Comparison of ENCODE assay signal across 1 fruit fly cellular context in the genomic region with DNA sequence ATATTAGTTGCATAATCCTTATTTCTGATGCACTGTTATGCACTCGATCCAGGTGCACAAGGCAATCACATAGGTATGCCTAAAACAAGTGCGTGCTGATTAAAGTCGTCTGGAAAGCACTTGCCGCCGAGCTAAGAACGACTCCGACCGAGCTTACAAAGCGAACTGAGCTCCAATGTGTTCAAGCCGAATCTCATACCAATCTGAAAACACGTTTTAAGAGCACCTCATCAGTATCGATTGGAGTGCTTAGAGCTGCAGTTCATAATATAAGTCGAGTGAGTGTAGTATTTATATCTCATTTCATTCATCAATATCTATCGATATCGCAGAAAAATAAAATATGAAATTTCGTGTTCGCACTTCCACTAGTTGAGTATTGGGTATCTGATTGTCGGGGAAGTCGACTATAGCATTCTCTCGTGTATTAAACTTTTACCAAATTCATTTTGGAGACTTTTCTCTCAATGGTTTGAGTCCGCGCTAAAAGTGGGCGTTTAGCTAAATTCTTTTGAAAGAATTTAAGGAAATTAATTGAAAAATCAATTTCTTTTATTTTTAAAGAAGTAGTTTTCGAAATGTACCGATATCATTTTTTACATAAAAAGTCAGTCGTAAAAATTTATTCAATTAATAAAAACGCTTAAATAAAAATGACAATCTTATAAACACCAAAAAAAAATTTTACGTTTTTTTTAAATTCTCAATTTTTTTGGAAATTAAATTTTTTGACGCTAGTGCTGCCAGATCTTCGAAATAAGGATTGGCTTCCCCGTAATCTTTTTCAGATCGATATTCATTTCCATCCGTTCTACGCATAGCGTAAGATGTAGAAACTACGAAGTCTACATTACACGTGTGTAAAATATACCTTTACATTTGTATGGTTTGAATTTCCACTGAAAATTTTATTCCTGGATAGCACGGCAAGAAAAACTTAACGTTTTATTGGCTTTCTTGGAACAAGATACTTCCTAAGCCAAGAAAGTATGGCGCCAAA.
TF ChIP-seq lines count a peak whose summit lies in the region.

A gene (minus strand): TSS at position 169 of the 1,000 bp plus-strand sequence.

TF ChIP-seq in whole organism, embryonic, 481 proteins besides CTCF, POLR2A, EP300 and RAD21 (continued from another document):
- no peak for TF ChIP-seq gsb-n (tag; optimal IDR thresholded peaks at IDR 0.05; lab: Kevin White, UChicago)
- no peak for TF ChIP-seq Hey (tag; optimal IDR thresholded peaks at IDR 0.05; lab: Kevin White, UChicago)
- no peak for TF ChIP-seq Atf3 (GFP tag; optimal IDR thresholded peaks at IDR 0.05; lab: Kevin White, UChicago)
- TF ChIP-seq CG3995 (GFP tag; optimal IDR thresholded peaks at IDR 0.05; lab: Kevin White, UChicago) = no peak
- TF ChIP-seq pnt (GFP tag; optimal IDR thresholded peaks at IDR 0.05; lab: Kevin White, UChicago) = no peak
- TF ChIP-seq C15 (GFP tag; IDR thresholded peaks at IDR 0.05; lab: Robert Waterston, UW) = 0 out of 3 replicates have a peak, but pooled peaks have one; percentile 13
- no peak for TF ChIP-seq sqz (GFP tag; optimal IDR thresholded peaks at IDR 0.05; lab: Kevin White, UChicago)
- no peak for TF ChIP-seq Elba2 (GFP tag; optimal IDR thresholded peaks at IDR 0.05; lab: Kevin White, UChicago)
- no peak for TF ChIP-seq CG6175 (GFP tag; IDR thresholded peaks at IDR 0.05; lab: Robert Waterston, UW)
- TF ChIP-seq CG11093 (GFP tag; IDR thresholded peaks at IDR 0.05; lab: Robert Waterston, UW) = no peak
- no peak for TF ChIP-seq CG1529 (GFP tag; optimal IDR thresholded peaks at IDR 0.05; lab: Kevin White, UChicago)
- peak; percentile 19 for TF ChIP-seq zen (tag; optimal IDR thresholded peaks at IDR 0.05; lab: Kevin White, UChicago)
- peak; percentile 45; the same call in 1 of the 2 replicates for TF ChIP-seq Ptx1 (GFP tag; IDR thresholded peaks at IDR 0.05; lab: Robert Waterston, UW)
- TF ChIP-seq stc (GFP tag; IDR thresholded peaks at IDR 0.05; lab: Robert Waterston, UW) = peak; percentile 20; the same call in 1 of the 2 replicates
- peak; percentile 39 for TF ChIP-seq CG7786 (GFP tag; optimal IDR thresholded peaks at IDR 0.05; lab: Kevin White, UChicago)
- TF ChIP-seq Xrp1 (GFP tag; IDR thresholded peaks at IDR 0.05; lab: Robert Waterston, UW) = no peak
- peak; percentile 61 for TF ChIP-seq vvl (GFP tag; IDR thresholded peaks at IDR 0.05; lab: Robert Waterston, UW)
- TF ChIP-seq PHDP (tag; optimal IDR thresholded peaks at IDR 0.05; lab: Kevin White, UChicago) = no peak
- no peak for TF ChIP-seq ac (GFP tag; optimal IDR thresholded peaks at IDR 0.05; lab: Kevin White, UChicago)
- peak; percentile 6 for TF ChIP-seq Ets97D (GFP tag; optimal IDR thresholded peaks at IDR 0.05; lab: Kevin White, UChicago)
- TF ChIP-seq da (GFP tag; optimal IDR thresholded peaks at IDR 0.05; lab: Kevin White, UChicago) = no peak
- peak; percentile 80 for TF ChIP-seq Dll (GFP tag; IDR thresholded peaks at IDR 0.05; lab: Robert Waterston, UW; ENCODE audit: partially characterized antibody)
- peak; percentile 66 for TF ChIP-seq mam (GFP tag; optimal IDR thresholded peaks at IDR 0.05; lab: Kevin White, UChicago)
- peak; percentile 75 for TF ChIP-seq nom (GFP tag; optimal IDR thresholded peaks at IDR 0.05; lab: Kevin White, UChicago)
- no peak for TF ChIP-seq Blimp-1 (GFP tag; optimal IDR thresholded peaks at IDR 0.05; lab: Kevin White, UChicago)
- no peak for TF ChIP-seq B-H2 (GFP tag; optimal IDR thresholded peaks at IDR 0.05; lab: Kevin White, UChicago)
- 0 out of 2 replicates have a peak, but pooled peaks have one; percentile 16 for TF ChIP-seq al (GFP tag; IDR thresholded peaks at IDR 0.05; lab: Robert Waterston, UW)
- TF ChIP-seq shn (GFP tag; optimal IDR thresholded peaks at IDR 0.05; lab: Kevin White, UChicago) = no peak
- peak; percentile 81 for TF ChIP-seq Opbp (GFP tag; IDR thresholded peaks at IDR 0.05; lab: Robert Waterston, UW; ENCODE audit: partially characterized antibody)
- no peak; the same call in 1 of the 2 replicates for TF ChIP-seq CG31224 (GFP tag; IDR thresholded peaks at IDR 0.05; lab: Robert Waterston, UW)
- TF ChIP-seq CG42726 (GFP tag; IDR thresholded peaks at IDR 0.05; lab: Robert Waterston, UW; ENCODE audit: partially characterized antibody) = peak; percentile 68; the same call in 1 of the 2 replicates
- no peak for TF ChIP-seq HmgD (GFP tag; optimal IDR thresholded peaks at IDR 0.05; lab: Kevin White, UChicago)
- TF ChIP-seq MBD-R2 (GFP tag; IDR thresholded peaks at IDR 0.05; lab: Robert Waterston, UW) = 0 out of 2 replicates have a peak, but pooled peaks have one; percentile 23
- TF ChIP-seq CG4854 (GFP tag; optimal IDR thresholded peaks at IDR 0.05; lab: Kevin White, UChicago) = no peak
- no peak for TF ChIP-seq Gsc (GFP tag; IDR thresholded peaks at IDR 0.05; lab: Robert Waterston, UW)
- 0 out of 3 replicates have a peak, but pooled peaks have one; percentile 54 for TF ChIP-seq ci (GFP tag; IDR thresholded peaks at IDR 0.05; lab: Robert Waterston, UW)
- no peak for TF ChIP-seq CG9727 (GFP tag; optimal IDR thresholded peaks at IDR 0.05; lab: Kevin White, UChicago)
- TF ChIP-seq Aef1 (GFP tag; IDR thresholded peaks at IDR 0.05; lab: Robert Waterston, UW) = no peak
- peak in 1 of 2 experiments; percentile 33 for TF ChIP-seq chif (GFP tag; optimal IDR thresholded peaks at IDR 0.05; lab: Kevin White, UChicago)
- no peak for TF ChIP-seq CG17186 (GFP tag; optimal IDR thresholded peaks at IDR 0.05; lab: Kevin White, UChicago)
- no peak for TF ChIP-seq Sox100B (GFP tag; optimal IDR thresholded peaks at IDR 0.05; lab: Kevin White, UChicago)
- TF ChIP-seq Bdp1 (GFP tag; optimal IDR thresholded peaks at IDR 0.05; lab: Kevin White, UChicago) = no peak
- no peak for TF ChIP-seq CG15073 (GFP tag; optimal IDR thresholded peaks at IDR 0.05; lab: Kevin White, UChicago)
- peak; percentile 29 for TF ChIP-seq Meics (GFP tag; optimal IDR thresholded peaks at IDR 0.05; lab: Kevin White, UChicago)
- TF ChIP-seq peb (GFP tag; IDR thresholded peaks at IDR 0.05; lab: Robert Waterston, UW) = no peak
- no peak for TF ChIP-seq CG12219 (GFP tag; optimal IDR thresholded peaks at IDR 0.05; lab: Kevin White, UChicago)
- peak; percentile 6 for TF ChIP-seq slp2 (GFP tag; optimal IDR thresholded peaks at IDR 0.05; lab: Kevin White, UChicago)
- no peak for TF ChIP-seq CG4820 (GFP tag; optimal IDR thresholded peaks at IDR 0.05; lab: Kevin White, UChicago)
- peak; percentile 14 for TF ChIP-seq Oli (tag; optimal IDR thresholded peaks at IDR 0.05; lab: Kevin White, UChicago)
- no peak for TF ChIP-seq CG1647 (GFP tag; optimal IDR thresholded peaks at IDR 0.05; lab: Kevin White, UChicago)
- no peak for TF ChIP-seq CG4730 (GFP tag; IDR thresholded peaks at IDR 0.05; lab: Robert Waterston, UW)
- peak in 1 of 2 experiments; percentile 37 for TF ChIP-seq Hr51 (GFP tag; optimal IDR thresholded peaks at IDR 0.05; lab: Kevin White, UChicago)
- TF ChIP-seq CG14050 (GFP tag; IDR thresholded peaks at IDR 0.05; lab: Robert Waterston, UW) = no peak; the same call in 2 of the 3 replicates
- peak; percentile 73 for TF ChIP-seq CG1603 (tag; optimal IDR thresholded peaks at IDR 0.05; lab: Kevin White, UChicago)
- TF ChIP-seq CG15011 (GFP tag; optimal IDR thresholded peaks at IDR 0.05; lab: Kevin White, UChicago) = no peak
- 0 out of 2 replicates have a peak, but pooled peaks have one; percentile 9 for TF ChIP-seq CG7372 (GFP tag; IDR thresholded peaks at IDR 0.05; lab: Robert Waterston, UW)
- no peak for TF ChIP-seq otp (GFP tag; IDR thresholded peaks at IDR 0.05; lab: Robert Waterston, UW)
- no peak for TF ChIP-seq cato (GFP tag; optimal IDR thresholded peaks at IDR 0.05; lab: Kevin White, UChicago; ENCODE audit: borderline replicate concordance)
- TF ChIP-seq ftz-f1 (GFP tag; optimal IDR thresholded peaks at IDR 0.05; lab: Kevin White, UChicago) = no peak
- peak; percentile 1 for TF ChIP-seq chn (GFP tag; optimal IDR thresholded peaks at IDR 0.05; lab: Kevin White, UChicago)
- no peak for TF ChIP-seq CG11696 (GFP tag; IDR thresholded peaks at IDR 0.05; lab: Robert Waterston, UW)
- TF ChIP-seq jigr1 (GFP tag; IDR thresholded peaks at IDR 0.05; lab: Robert Waterston, UW) = no peak
- TF ChIP-seq CG10543 (GFP tag; optimal IDR thresholded peaks at IDR 0.05; lab: Kevin White, UChicago) = peak; percentile 16
- TF ChIP-seq chinmo (GFP tag; IDR thresholded peaks at IDR 0.05; lab: Robert Waterston, UW; ENCODE audit: partially characterized antibody) = peak; percentile 91
- no peak for TF ChIP-seq Ada2b (GFP tag; IDR thresholded peaks at IDR 0.05; lab: Robert Waterston, UW)
- TF ChIP-seq mirr (GFP tag; optimal IDR thresholded peaks at IDR 0.05; lab: Kevin White, UChicago) = no peak
- 0 out of 2 replicates have a peak, but pooled peaks have one; percentile 13 for TF ChIP-seq Awh (GFP tag; IDR thresholded peaks at IDR 0.05; lab: Robert Waterston, UW)
- TF ChIP-seq inv (GFP tag; IDR thresholded peaks at IDR 0.05; lab: Robert Waterston, UW; ENCODE audit: partially characterized antibody) = peak; percentile 48; the same call in 1 of the 2 replicates
- TF ChIP-seq cwo (GFP tag; optimal IDR thresholded peaks at IDR 0.05; lab: Kevin White, UChicago) = no peak
- no peak for TF ChIP-seq CG9215 (GFP tag; IDR thresholded peaks at IDR 0.05; lab: Robert Waterston, UW)
- TF ChIP-seq CG17361 (GFP tag; IDR thresholded peaks at IDR 0.05; lab: Robert Waterston, UW) = peak; percentile 62; the same call in 1 of the 3 replicates
